Fruit fly (Drosophila melanogaster) whole organism, embryonic: ENCODE measurements around the gene Alms1a.

ENCODE experiments used
- Atf3 ChIP-seq: fragments of 200-800 bp; sonication (Bioruptor generic); optimal IDR thresholded peaks from 3 replicates; lab custom pipeline; 2016; ENCODE audit warnings: missing biosample characterization, missing genetic modification characterization
- C15 ChIP-seq: fragments of 200-800 bp; sonication (Bioruptor generic); IDR thresholded peaks from 3 replicates; pipeline ENCODE4 v1.3.6; 2022; ENCODE audit warnings: missing biosample characterization, missing genetic modification characterization
- CG10147 ChIP-seq: fragments of 200-800 bp; sonication (Bioruptor generic); optimal IDR thresholded peaks from 2 replicates; lab custom pipeline; 2019; ENCODE audit warnings: missing biosample characterization, mild to moderate bottlenecking, missing genetic modification characterization, moderate library complexity
- CG10654 ChIP-seq: fragments of 200-800 bp; sonication (Bioruptor generic); optimal IDR thresholded peaks from 2 replicates; lab custom pipeline; 2016; ENCODE audit warnings: missing biosample characterization, missing genetic modification characterization
- CG10959 ChIP-seq: fragments of 200-800 bp; sonication (Bioruptor generic); IDR thresholded peaks from 2 replicates; pipeline ENCODE4 v1.3.6; 2022; ENCODE audit warnings: missing biosample characterization, missing genetic modification characterization
- CG11723 ChIP-seq: fragments of 200-800 bp; sonication (Bioruptor generic); optimal IDR thresholded peaks from 2 replicates; lab custom pipeline; 2017; ENCODE audit warnings: missing biosample characterization, mild to moderate bottlenecking, missing genetic modification characterization
- CG12659 ChIP-seq: fragments of 200-800 bp; sonication (Bioruptor generic); optimal IDR thresholded peaks from 3 replicates; lab custom pipeline; 2017; ENCODE audit warnings: mild to moderate bottlenecking, missing biosample characterization, missing genetic modification reagents, missing genetic modification characterization
- CG14667 ChIP-seq: fragments of 200-800 bp; sonication (Bioruptor generic); IDR thresholded peaks from 2 replicates; pipeline ENCODE4 v1.3.6; 2022; ENCODE audit warnings: missing biosample characterization, missing genetic modification characterization
- CG1529 ChIP-seq: fragments of 200-800 bp; sonication (Bioruptor generic); optimal IDR thresholded peaks from 3 replicates; lab custom pipeline; 2018; ENCODE audit warnings: missing biosample characterization, missing genetic modification characterization
- CG17568 ChIP-seq: fragments of 200-800 bp; sonication (Bioruptor generic); optimal IDR thresholded peaks from 2 replicates; lab custom pipeline; 2018; ENCODE audit warnings: missing biosample characterization, mild to moderate bottlenecking, missing genetic modification characterization, moderate library complexity
- CG17612 ChIP-seq: fragments of 200-800 bp; sonication (Bioruptor generic); IDR thresholded peaks from 2 replicates; pipeline ENCODE4 v1.3.6; 2022; ENCODE audit warnings: missing biosample characterization, missing genetic modification characterization
- CG17802 ChIP-seq: fragments of 200-800 bp; sonication (Bioruptor generic); optimal IDR thresholded peaks from 2 replicates; lab custom pipeline; 2018; ENCODE audit warnings: missing biosample characterization, mild to moderate bottlenecking, missing genetic modification characterization, moderate library complexity
- CG2129 ChIP-seq: fragments of 200-800 bp; sonication (Bioruptor generic); IDR thresholded peaks from 2 replicates; pipeline ENCODE4 v1.3.6; 2022; ENCODE audit warnings: missing biosample characterization, missing genetic modification characterization; ENCODE audit not compliant: partially characterized antibody
- CG2889 ChIP-seq: fragments of 200-800 bp; sonication (Bioruptor generic); IDR thresholded peaks from 3 replicates; pipeline ENCODE4 v1.3.6; 2022; ENCODE audit warnings: missing biosample characterization, missing genetic modification characterization
- CG30403 ChIP-seq: fragments of 200-800 bp; sonication (Bioruptor generic); optimal IDR thresholded peaks from 3 replicates; lab custom pipeline; 2016; ENCODE audit warnings: missing biosample characterization, missing genetic modification characterization
- CG30431 ChIP-seq: fragments of 200-800 bp; sonication (Bioruptor generic); optimal IDR thresholded peaks from 2 replicates; lab custom pipeline; 2017; ENCODE audit warnings: missing biosample characterization, missing genetic modification characterization
- CG32532 ChIP-seq: fragments of 200-800 bp; sonication (Bioruptor generic); IDR thresholded peaks from 2 replicates; pipeline ENCODE4 v1.3.6; 2022; ENCODE audit warnings: missing biosample characterization, missing genetic modification characterization
- CG3407 ChIP-seq: fragments of 200-800 bp; sonication (Bioruptor generic); optimal IDR thresholded peaks from 2 replicates; lab custom pipeline; 2018; ENCODE audit warnings: missing biosample characterization, mild to moderate bottlenecking, missing genetic modification characterization
- CG34224 ChIP-seq: fragments of 200-800 bp; sonication (Bioruptor generic); IDR thresholded peaks from 3 replicates; pipeline ENCODE4 v1.3.6; 2022; ENCODE audit warnings: missing biosample characterization, missing genetic modification characterization; ENCODE audit not compliant: partially characterized antibody
- CG4617 ChIP-seq: fragments of 200-800 bp; sonication (Bioruptor generic); optimal IDR thresholded peaks from 3 replicates; lab custom pipeline; 2016; ENCODE audit warnings: missing biosample characterization, missing genetic modification characterization, borderline replicate concordance
- CG4730 ChIP-seq: fragments of 200-800 bp; sonication (Bioruptor generic); IDR thresholded peaks from 2 replicates; pipeline ENCODE4 v1.3.6; 2022; ENCODE audit warnings: missing biosample characterization, missing genetic modification characterization
- CG6272 ChIP-seq: fragments of 200-800 bp; sonication (Bioruptor generic); IDR thresholded peaks from 2 replicates; pipeline ENCODE4 v1.3.6; 2022; ENCODE audit warnings: missing biosample characterization, missing genetic modification characterization
- CG6813 ChIP-seq: fragments of 200-800 bp; sonication (Bioruptor generic); optimal IDR thresholded peaks from 2 replicates; lab custom pipeline; 2017; ENCODE audit warnings: missing biosample characterization, missing genetic modification characterization, mild to moderate bottlenecking, moderate library complexity, missing genetic modification reagents
- CG7357 ChIP-seq: fragments of 200-800 bp; sonication (Bioruptor generic); IDR thresholded peaks from 3 replicates; pipeline ENCODE4 v1.3.6; 2022; ENCODE audit warnings: missing biosample characterization, missing genetic modification characterization
- D19B ChIP-seq: fragments of 200-800 bp; sonication (Bioruptor generic); optimal IDR thresholded peaks from 2 replicates; lab custom pipeline; 2017; ENCODE audit warnings: missing biosample characterization, mild to moderate bottlenecking, missing genetic modification characterization
- Dbx ChIP-seq: fragments of 200-800 bp; sonication (Bioruptor generic); IDR thresholded peaks from 3 replicates; pipeline ENCODE4 v1.3.6; 2022; ENCODE audit warnings: missing biosample characterization, missing genetic modification characterization
- Dip3 ChIP-seq: fragments of 200-800 bp; sonication (Bioruptor generic); optimal IDR thresholded peaks from 3 replicates; lab custom pipeline; 2016; ENCODE audit warnings: missing biosample characterization, missing genetic modification characterization
- HLHmδ ChIP-seq: fragments of 200-800 bp; sonication (Bioruptor generic); optimal IDR thresholded peaks from 2 replicates; lab custom pipeline; 2018; ENCODE audit warnings: missing biosample characterization, mild to moderate bottlenecking, missing genetic modification characterization, moderate library complexity
- Hmr ChIP-seq: fragments of 200-800 bp; sonication (Bioruptor generic); optimal IDR thresholded peaks from 3 replicates; lab custom pipeline; 2017; ENCODE audit warnings: mild to moderate bottlenecking, missing biosample characterization, missing genetic modification reagents, missing genetic modification characterization
- Mad ChIP-seq: fragments of 200-800 bp; sonication (Bioruptor generic); optimal IDR thresholded peaks from 2 replicates; lab custom pipeline; 2016; ENCODE audit warnings: missing biosample characterization, missing genetic modification characterization
- Neu2 ChIP-seq: fragments of 200-800 bp; sonication (Bioruptor generic); optimal IDR thresholded peaks from 3 replicates; lab custom pipeline; 2016; ENCODE audit warnings: missing biosample characterization, missing genetic modification characterization, borderline replicate concordance
- Nf-YA ChIP-seq: fragments of 200-800 bp; sonication (Bioruptor generic); IDR thresholded peaks from 2 replicates; pipeline ENCODE4 v1.3.6; 2022; ENCODE audit warnings: missing biosample characterization, missing genetic modification characterization
- Nf-YC ChIP-seq: fragments of 200-800 bp; optimal IDR thresholded peaks from 3 replicates; lab custom pipeline; 2019; ENCODE audit warnings: missing biosample characterization, mild to moderate bottlenecking, missing genetic modification characterization, moderate library complexity
- Trl ChIP-seq, 3 experiments: fragments of >200 bp in 2 of 3; fragments of 200-800 bp in 1 of 3; sonication (Bioruptor generic) in 1 of 3; optimal IDR thresholded peaks; 2 replicates in 1 of 3; 3 replicates in 2 of 3; lab custom pipeline; 2016 to 2017; ENCODE audit warnings: missing biosample characterization in 1 of 3, missing genetic modification characterization in 1 of 3
- amos ChIP-seq: fragments of 200-800 bp; sonication (Bioruptor generic); IDR thresholded peaks from 2 replicates; pipeline ENCODE4 v1.3.6; 2022; ENCODE audit warnings: missing biosample characterization, missing genetic modification characterization; ENCODE audit not compliant: partially characterized antibody
- chinmo ChIP-seq: fragments of 200-800 bp; sonication (Bioruptor generic); IDR thresholded peaks from 4 replicates; pipeline ENCODE4 v1.3.6; 2022; ENCODE audit warnings: missing biosample characterization, missing genetic modification characterization; ENCODE audit not compliant: partially characterized antibody
- dm ChIP-seq: fragments of 200-800 bp; sonication (Bioruptor generic); optimal IDR thresholded peaks from 3 replicates; lab custom pipeline; 2016; ENCODE audit warnings: missing biosample characterization, missing genetic modification characterization
- esg ChIP-seq: fragments of 200-800 bp; sonication (Bioruptor generic); conservative IDR thresholded peaks from 2 replicates; pipeline ENCODE4 v1.3.6; 2022; ENCODE audit warnings: missing biosample characterization, missing genetic modification characterization
- fd64A ChIP-seq: fragments of 200-800 bp; sonication (Bioruptor generic); optimal IDR thresholded peaks from 3 replicates; lab custom pipeline; 2018; ENCODE audit warnings: missing biosample characterization, mild to moderate bottlenecking, missing genetic modification characterization
- ftz-f1 ChIP-seq: fragments of 200-800 bp; sonication (Bioruptor generic); optimal IDR thresholded peaks from 2 replicates; lab custom pipeline; 2016; ENCODE audit warnings: missing biosample characterization, missing genetic modification characterization
- gem ChIP-seq: fragments of 200-800 bp; sonication (Bioruptor generic); optimal IDR thresholded peaks from 2 replicates; lab custom pipeline; 2019; ENCODE audit warnings: missing biosample characterization, mild to moderate bottlenecking, missing genetic modification characterization, moderate library complexity
- hb ChIP-seq: fragments of 200-800 bp; sonication (Bioruptor generic); IDR thresholded peaks from 3 replicates; pipeline ENCODE4 v1.3.6; 2022; ENCODE audit warnings: missing biosample characterization, missing genetic modification characterization; ENCODE audit not compliant: partially characterized antibody
- insv ChIP-seq, 2 experiments: fragments of 200-800 bp; sonication (Bioruptor generic); optimal IDR thresholded peaks; 3 replicates each; lab custom pipeline; 2016 to 2018; ENCODE audit warnings: missing biosample characterization in 2 of 2, missing genetic modification characterization in 2 of 2
- jigr1 ChIP-seq: fragments of 200-800 bp; sonication (Bioruptor generic); IDR thresholded peaks from 3 replicates; pipeline ENCODE4 v1.3.6; 2022; ENCODE audit warnings: missing biosample characterization, missing genetic modification characterization
- pb ChIP-seq: fragments of 200-800 bp; sonication (Bioruptor generic); optimal IDR thresholded peaks from 3 replicates; lab custom pipeline; 2016; ENCODE audit warnings: missing biosample characterization, missing genetic modification characterization
- ranshi ChIP-seq: fragments of 200-800 bp; sonication (Bioruptor generic); IDR thresholded peaks from 2 replicates; pipeline ENCODE4 v1.3.6; 2022; ENCODE audit warnings: missing biosample characterization, missing genetic modification characterization
- sens-2 ChIP-seq: fragments of 200-800 bp; sonication (Bioruptor generic); IDR thresholded peaks from 2 replicates; pipeline ENCODE4 v1.3.6; 2022; ENCODE audit warnings: missing biosample characterization, missing genetic modification characterization
- slou ChIP-seq: fragments of 200-800 bp; sonication (Bioruptor generic); optimal IDR thresholded peaks from 3 replicates; lab custom pipeline; 2016; ENCODE audit warnings: missing biosample characterization, missing genetic modification characterization

The Alms1a gene

DNA sequence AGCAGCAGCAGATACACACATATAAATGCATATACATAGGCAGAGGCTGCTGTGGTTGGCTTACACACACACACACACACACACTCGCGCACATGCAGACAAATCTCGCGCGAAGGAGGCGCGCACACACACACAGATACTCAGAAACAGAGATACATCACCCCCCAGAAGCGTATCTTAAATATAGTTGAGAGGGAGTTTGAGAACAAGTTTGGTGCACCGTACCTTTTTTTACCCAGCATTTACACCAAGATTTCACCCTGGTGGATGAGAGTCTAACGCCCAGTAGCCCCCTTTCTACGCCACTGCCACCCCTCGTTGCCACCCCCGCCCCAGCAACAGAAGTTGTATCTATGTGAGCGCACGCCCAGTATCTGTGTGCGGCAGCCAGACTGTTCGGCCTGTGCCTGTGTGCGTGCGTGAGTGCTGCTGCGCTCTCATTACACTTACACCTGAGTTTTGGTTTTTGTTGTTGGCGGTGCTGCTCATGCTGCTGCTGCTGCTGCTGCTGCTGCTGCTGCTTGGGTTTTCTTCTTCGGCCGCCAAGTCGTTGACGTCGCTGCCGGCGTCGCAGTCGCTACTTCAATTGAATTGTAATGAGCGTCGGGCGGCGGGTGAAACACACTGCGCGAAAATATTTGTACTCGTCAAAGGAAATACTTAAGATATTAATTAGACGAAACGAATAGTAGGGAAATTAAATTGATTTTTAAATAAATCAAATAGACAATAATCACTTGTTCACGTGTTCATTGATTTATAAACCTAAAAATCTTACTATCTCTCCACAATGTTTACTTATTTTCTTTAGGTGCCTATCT, 45.6 kb downstream of the Alms1a start (continued):
- TF ChIP-seq dm (GFP tag; lab: Kevin White, UChicago): no peak
- peak; percentile 88 for TF ChIP-seq CG10959 (GFP tag; lab: Robert Waterston, UW)
- no peak for TF ChIP-seq hb (GFP tag; lab: Robert Waterston, UW)
- TF ChIP-seq Dbx (GFP tag; lab: Robert Waterston, UW): peak; percentile 82
- peak; percentile 91 for TF ChIP-seq CG6272 (GFP tag; lab: Robert Waterston, UW)
- peak; percentile 73; the same call in 1 of the 4 replicates for TF ChIP-seq chinmo (GFP tag; lab: Robert Waterston, UW)
- no peak for TF ChIP-seq insv (GFP tag; optimal IDR thresholded peaks at IDR 0.05; lab: Kevin White, UChicago)
- TF ChIP-seq D19B (GFP tag; lab: Kevin White, UChicago): peak; percentile 47
- peak; percentile 87 for TF ChIP-seq CG2889 (GFP tag; lab: Robert Waterston, UW)
- TF ChIP-seq CG34224 (GFP tag; lab: Robert Waterston, UW): no peak
- TF ChIP-seq sens-2: peak; percentile 87; the same call in 1 of the 2 replicates
- TF ChIP-seq C15 (GFP tag; lab: Robert Waterston, UW): no peak
- no peak for TF ChIP-seq Dip3 (GFP tag; lab: Kevin White, UChicago)
- peak; percentile 92 for TF ChIP-seq CG14667
- TF ChIP-seq Trl (optimal IDR thresholded peaks at IDR 0.05; lab: Kevin White, UChicago): peak; percentile 11 to 18
- peak; percentile 49 for TF ChIP-seq Trl (GFP tag; optimal IDR thresholded peaks at IDR 0.05; lab: Kevin White, UChicago)
- TF ChIP-seq jigr1 (GFP tag; lab: Robert Waterston, UW): peak; percentile 84; the same call in 2 of the 3 replicates
- TF ChIP-seq CG7357: peak; percentile 84
- TF ChIP-seq ftz-f1 (GFP tag; lab: Kevin White, UChicago): no peak
- TF ChIP-seq fd64A (GFP tag; lab: Kevin White, UChicago): peak; percentile 51
- no peak for TF ChIP-seq Mad (GFP tag; lab: Kevin White, UChicago)
- TF ChIP-seq CG30403 (GFP tag; lab: Kevin White, UChicago): peak; percentile 81
- peak; percentile 88 for TF ChIP-seq gem (tag; lab: Kevin White, UChicago)
- TF ChIP-seq Nf-YC: peak; percentile 96
- no peak for TF ChIP-seq HLHmδ (GFP tag; lab: Kevin White, UChicago)
- peak; percentile 95 for TF ChIP-seq ranshi (GFP tag; lab: Robert Waterston, UW)
- TF ChIP-seq CG3407 (GFP tag; lab: Kevin White, UChicago): peak; percentile 67
- TF ChIP-seq amos: no peak
- peak; percentile 77 for TF ChIP-seq CG10654 (GFP tag; lab: Kevin White, UChicago)
- TF ChIP-seq CG32532 (GFP tag; lab: Robert Waterston, UW): peak; percentile 92
- peak; percentile 61 for TF ChIP-seq CG11723
- peak; percentile 70 for TF ChIP-seq CG6813 (GFP tag; lab: Kevin White, UChicago)
- TF ChIP-seq Neu2: no peak
- peak; percentile 89 for TF ChIP-seq Nf-YA (GFP tag; lab: Robert Waterston, UW)
- peak; percentile 82 for TF ChIP-seq Hmr (GFP tag; lab: Kevin White, UChicago)
- peak; percentile 92 for TF ChIP-seq CG30431
- peak; percentile 77 for TF ChIP-seq CG12659 (GFP tag; lab: Kevin White, UChicago)
- TF ChIP-seq Atf3 (GFP tag; lab: Kevin White, UChicago): peak; percentile 25
- peak; percentile 83 for TF ChIP-seq esg (GFP tag; lab: Robert Waterston, UW)
- TF ChIP-seq CG4617: peak; percentile 36
- no peak for TF ChIP-seq pb (GFP tag; lab: Kevin White, UChicago)
- peak; percentile 76 for TF ChIP-seq CG17612 (GFP tag; lab: Robert Waterston, UW)
- TF ChIP-seq CG10147: peak; percentile 51
- TF ChIP-seq CG17802 (tag; lab: Kevin White, UChicago): peak; percentile 50
- TF ChIP-seq CG2129 (GFP tag; lab: Robert Waterston, UW): no peak
- TF ChIP-seq slou: peak; percentile 30
- no peak for TF ChIP-seq CG17568 (GFP tag; lab: Kevin White, UChicago)
- TF ChIP-seq CG1529 (GFP tag; lab: Kevin White, UChicago): peak; percentile 60
- TF ChIP-seq CG4730 (GFP tag; lab: Robert Waterston, UW): peak; percentile 87
